Fruit fly (Drosophila melanogaster) whole organism, adult: ENCODE measurements around the gene SdhC.

ENCODE experiments used
- CG11617 ChIP-seq: fragments of 200-800 bp; sonication (Bioruptor generic); optimal IDR thresholded peaks from 2 replicates; lab custom pipeline; 2017; ENCODE audit warnings: mild to moderate bottlenecking, missing biosample characterization, missing genetic modification reagents, missing genetic modification characterization
- CG12768 ChIP-seq: fragments of 200-800 bp; sonication (Bioruptor generic); optimal IDR thresholded peaks from 2 replicates; lab custom pipeline; 2017; ENCODE audit warnings: missing biosample characterization, missing genetic modification characterization, mild to moderate bottlenecking, moderate library complexity, missing genetic modification reagents
- CG14711 ChIP-seq: fragments of 200-800 bp; sonication (Bioruptor generic); optimal IDR thresholded peaks from 2 replicates; lab custom pipeline; 2018; ENCODE audit warnings: missing biosample characterization, mild to moderate bottlenecking, missing genetic modification characterization, moderate library complexity
- CG1620 ChIP-seq: fragments of 200-800 bp; sonication (Bioruptor generic); optimal IDR thresholded peaks from 2 replicates; lab custom pipeline; 2016; ENCODE audit warnings: missing biosample characterization, missing genetic modification characterization
- CG33017 ChIP-seq: fragments of 200-800 bp; sonication (Bioruptor generic); optimal IDR thresholded peaks from 2 replicates; lab custom pipeline; 2018; ENCODE audit warnings: missing biosample characterization, mild to moderate bottlenecking, missing genetic modification characterization, moderate library complexity
- CG5204 ChIP-seq: fragments of 200-800 bp; sonication (Bioruptor generic); optimal IDR thresholded peaks from 2 replicates; lab custom pipeline; 2016; ENCODE audit warnings: missing biosample characterization, missing genetic modification characterization
- CG7045 ChIP-seq: fragments of 200-800 bp; sonication (Bioruptor generic); optimal IDR thresholded peaks from 2 replicates; lab custom pipeline; 2017; ENCODE audit warnings: missing biosample characterization, mild to moderate bottlenecking, missing genetic modification characterization
- CG7101 ChIP-seq: fragments of 200-800 bp; sonication (Bioruptor generic); optimal IDR thresholded peaks from 2 replicates; lab custom pipeline; 2018; ENCODE audit warnings: missing biosample characterization, mild to moderate bottlenecking, missing genetic modification characterization, moderate library complexity
- Clk ChIP-seq: fragments of 200-800 bp; sonication (Bioruptor generic); optimal IDR thresholded peaks from 2 replicates; lab custom pipeline; 2017; ENCODE audit warnings: missing biosample characterization, missing genetic modification characterization
- Crg-1 ChIP-seq: fragments of 200-800 bp; sonication (Bioruptor generic); optimal IDR thresholded peaks from 2 replicates; lab custom pipeline; 2016; ENCODE audit warnings: missing biosample characterization, missing genetic modification characterization
- Hr96 ChIP-seq: fragments of 200-800 bp; sonication (Bioruptor generic); optimal IDR thresholded peaks from 2 replicates; lab custom pipeline; 2016; ENCODE audit warnings: missing biosample characterization, missing genetic modification characterization
- Mnt ChIP-seq: fragments of 200-800 bp; sonication (Bioruptor generic); optimal IDR thresholded peaks from 2 replicates; lab custom pipeline; 2016; ENCODE audit warnings: missing biosample characterization, mild to moderate bottlenecking, missing genetic modification characterization
- bab1 ChIP-seq: fragments of 200-800 bp; sonication (Bioruptor generic); optimal IDR thresholded peaks from 3 replicates; lab custom pipeline; 2019; ENCODE audit warnings: missing biosample characterization, mild to moderate bottlenecking, missing genetic modification characterization, moderate library complexity
- cic ChIP-seq: fragments of 200-800 bp; sonication (Bioruptor generic); optimal IDR thresholded peaks from 2 replicates; lab custom pipeline; 2017; ENCODE audit warnings: missing biosample characterization, mild to moderate bottlenecking, missing genetic modification characterization, moderate library complexity
- cnc ChIP-seq, 2 experiments: fragments of >200 bp; optimal IDR thresholded peaks; 2 replicates each; lab custom pipeline; 2017
- kay ChIP-seq: fragments of 200-800 bp; sonication (Bioruptor generic); peaks from one replicate; lab custom pipeline; 2016; ENCODE audit warnings: missing biosample characterization, missing genetic modification characterization, borderline replicate concordance
- ovo ChIP-seq: fragments of 200-800 bp; sonication (Bioruptor generic); optimal IDR thresholded peaks from 2 replicates; lab custom pipeline; 2016; ENCODE audit warnings: missing biosample characterization, missing genetic modification characterization
- pad ChIP-seq: fragments of 200-800 bp; sonication (Bioruptor generic); optimal IDR thresholded peaks from 3 replicates; lab custom pipeline; 2017; ENCODE audit warnings: missing biosample characterization, missing genetic modification characterization, mild to moderate bottlenecking, moderate library complexity, missing genetic modification reagents
- tj ChIP-seq: fragments of 200-800 bp; sonication (Bioruptor generic); optimal IDR thresholded peaks from 3 replicates; lab custom pipeline; 2017; ENCODE audit warnings: missing biosample characterization, mild to moderate bottlenecking, missing genetic modification characterization, moderate library complexity
- toe ChIP-seq: fragments of 200-800 bp; sonication (Bioruptor generic); optimal IDR thresholded peaks from 2 replicates; lab custom pipeline; 2016; ENCODE audit warnings: missing biosample characterization, missing genetic modification characterization

SdhC gene

dm6 chr3R:11175308-11175707 is 34.3 kb downstream of the SdhC start, which contains the start of the genes Ugt304A1 and Ugt303A1:
Gene Ugt304A1 (minus strand): TSS chr3R:11175408.
Gene Ugt303A1 (plus strand): TSS chr3R:11175529.
- TF ChIP-seq cic (GFP tag; lab: Kevin White, UChicago), result peak; percentile 18
- no peak for TF ChIP-seq CG14711 (tag; lab: Kevin White, UChicago)

DNA sequence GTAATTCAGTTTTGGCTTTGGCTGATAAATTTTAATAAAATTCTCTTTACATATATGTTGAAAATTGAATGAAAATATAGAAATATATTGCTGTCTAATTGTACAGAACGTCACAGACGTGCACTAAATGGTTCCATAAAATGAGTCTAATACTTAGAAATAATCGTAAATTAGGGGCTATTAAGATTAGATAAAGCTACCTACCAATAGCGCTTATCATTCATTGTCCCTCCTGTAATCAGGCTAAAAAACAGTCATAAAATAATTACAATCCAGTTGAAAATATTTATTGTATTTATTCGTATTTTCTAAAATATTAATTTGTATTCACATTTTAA is 36.5 kb downstream of the SdhC start:
- TF ChIP-seq bab1 (GFP tag; lab: Kevin White, UChicago) (no peak), CG5204 (GFP tag; lab: Kevin White, UChicago) (no peak), CG7045 (GFP tag; lab: Kevin White, UChicago) (peak; percentile 59), CG11617 (GFP tag; lab: Kevin White, UChicago) (peak; percentile 51), cnc (optimal IDR thresholded peaks at IDR 0.05; lab: Kevin White, UChicago) (no peak), CG7101 (tag; lab: Kevin White, UChicago) (peak; percentile 32), CG1620 (GFP tag; lab: Kevin White, UChicago) (no peak), tj (GFP tag; lab: Kevin White, UChicago) (peak; percentile 14), cic (GFP tag; lab: Kevin White, UChicago) (peak; percentile 74), Hr96 (GFP tag; lab: Kevin White, UChicago) (no peak), CG12768 (GFP tag; lab: Kevin White, UChicago) (peak; percentile 42), toe (GFP tag; lab: Kevin White, UChicago) (no peak), CG14711 (tag; lab: Kevin White, UChicago) (peak; percentile 45), CG33017 (tag; lab: Kevin White, UChicago) (peak; percentile 67), kay (peak; percentile 58), pad (no peak)

dm6 chr3R:11172460-11173168 is 37.0 kb downstream of the SdhC start, which contains the start of gene Ugt35A1:
Gene Ugt35A1 (minus strand): TSS chr3R:11172664.
- TF ChIP-seq kay (peak; percentile 92), CG12768 (GFP tag; lab: Kevin White, UChicago) (peak; percentile 3), CG7045 (GFP tag; lab: Kevin White, UChicago) (no peak), CG1620 (GFP tag; lab: Kevin White, UChicago) (no peak)

- TF ChIP-seq cic (GFP tag; lab: Kevin White, UChicago) (peak; percentile 44), CG14711 (tag; lab: Kevin White, UChicago) (no peak), Crg-1 (GFP tag; lab: Kevin White, UChicago) (no peak), tj (GFP tag; lab: Kevin White, UChicago) (no peak), CG12768 (GFP tag; lab: Kevin White, UChicago) (peak; percentile 49), Clk (GFP tag; lab: Kevin White, UChicago) (no peak), pad (no peak), kay (peak; percentile 68), CG33017 (tag; lab: Kevin White, UChicago) (peak; percentile 17), ovo (GFP tag; lab: Kevin White, UChicago) (no peak), Mnt (no peak), CG1620 (GFP tag; lab: Kevin White, UChicago) (no peak), CG7101 (tag; lab: Kevin White, UChicago) (peak; percentile 21), CG5204 (GFP tag; lab: Kevin White, UChicago) (peak; percentile 39), cnc (optimal IDR thresholded peaks at IDR 0.05; lab: Kevin White, UChicago) (no peak), CG11617 (GFP tag; lab: Kevin White, UChicago) (peak; percentile 26), toe (GFP tag; lab: Kevin White, UChicago) (peak; percentile 15), CG7045 (GFP tag; lab: Kevin White, UChicago) (no peak)
Observed at dm6 chr3R:11170146-11170545, 39.5 kb downstream of the SdhC start, which contains the start of gene Ugt35B1. Gene Ugt35B1 (minus strand): TSS chr3R:11170246.

DNA sequence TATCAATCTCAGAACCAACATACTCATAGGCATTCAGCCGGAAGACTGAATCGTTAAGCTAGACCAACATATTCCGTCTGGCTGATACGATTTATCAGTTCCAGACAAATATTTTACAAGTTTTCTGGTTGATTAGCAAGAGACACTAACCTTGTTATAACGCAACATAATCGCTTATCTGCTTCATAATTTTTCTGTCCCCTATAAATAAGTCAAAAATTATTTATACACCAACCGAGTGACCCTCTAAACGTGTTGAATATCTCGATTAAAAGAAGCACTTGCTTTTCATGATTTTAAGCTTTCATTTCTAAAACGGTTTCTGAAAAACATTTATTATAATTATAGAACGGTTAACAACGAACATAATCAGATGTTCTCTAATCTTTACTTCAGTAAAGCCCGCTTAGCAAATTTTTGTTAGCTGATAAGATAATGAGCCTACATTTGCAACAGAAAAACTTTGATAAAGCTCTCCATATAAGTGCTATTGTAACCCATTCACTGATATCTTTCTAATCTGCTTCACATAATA is 41.7 kb downstream of the SdhC start, which contains the start of gene Ugt35E2:
Gene Ugt35E2, minus strand, starts transcription at position 51 of the 535 bp plus-strand sequence.
- no peak for TF ChIP-seq cic (GFP tag; lab: Kevin White, UChicago)
- no peak for TF ChIP-seq CG33017 (tag; lab: Kevin White, UChicago)
- TF ChIP-seq Crg-1 (GFP tag; lab: Kevin White, UChicago), result no peak
- TF ChIP-seq ovo (GFP tag; lab: Kevin White, UChicago), result no peak
- no peak for TF ChIP-seq tj (GFP tag; lab: Kevin White, UChicago)
- TF ChIP-seq Hr96 (GFP tag; lab: Kevin White, UChicago), result no peak
- TF ChIP-seq CG11617 (GFP tag; lab: Kevin White, UChicago), result no peak
- TF ChIP-seq cnc (optimal IDR thresholded peaks at IDR 0.05; lab: Kevin White, UChicago), result no peak
- no peak for TF ChIP-seq CG7045 (GFP tag; lab: Kevin White, UChicago)
- no peak for TF ChIP-seq kay
- no peak for TF ChIP-seq pad
- TF ChIP-seq Clk (GFP tag; lab: Kevin White, UChicago), result no peak
- TF ChIP-seq bab1 (GFP tag; lab: Kevin White, UChicago), result no peak

- TF ChIP-seq pad (no peak), kay (no peak), tj (GFP tag; lab: Kevin White, UChicago) (no peak), Clk (GFP tag; lab: Kevin White, UChicago) (no peak), cnc (optimal IDR thresholded peaks at IDR 0.05; lab: Kevin White, UChicago) (no peak), CG12768 (GFP tag; lab: Kevin White, UChicago) (no peak)
Observed at dm6 chr3R:11165974-11166373, 43.7 kb downstream of the SdhC start, which contains the start of gene Ugt35E1. Gene Ugt35E1 (minus strand): TSS chr3R:11166074.
